Worm (Caenorhabditis elegans): ENCODE measurements around the gene pat-3.
A peak's percentile ranks its signal among the peaks of the same experiment; 100 is the strongest.

Gene pat-3

ce11 chrIII:3921646-3922328 is 7.8 kb upstream of the pat-3 start, which contains the start of the genes metl-6 and nit-1:
TSS of gene metl-6 (minus strand) at chrIII:3921711.
TSS of gene nit-1 (plus strand) at chrIII:3922207.
- no peak for TF ChIP-seq K02D7.2 (tag; optimal IDR thresholded peaks at IDR 0.05)
- no peak for TF ChIP-seq syd-9 (tag; optimal IDR thresholded peaks at IDR 0.05)
- no peak for TF ChIP-seq ceh-19 (GFP tag; optimal IDR thresholded peaks at IDR 0.05)
- TF ChIP-seq lin-11 (tag; optimal IDR thresholded peaks at IDR 0.05) = no peak
- TF ChIP-seq nhr-11 (tag; optimal IDR thresholded peaks at IDR 0.05) = no peak

- TF ChIP-seq C38D4.7 (GFP tag; optimal IDR thresholded peaks at IDR 0.05) (no peak), ref-2 (tag; optimal IDR thresholded peaks at IDR 0.05) (no peak), pha-4 (tag; optimal IDR thresholded peaks at IDR 0.05) (no peak), tbx-2 (tag; optimal IDR thresholded peaks at IDR 0.05) (no peak), C08G9.2 (tag; optimal IDR thresholded peaks at IDR 0.05) (no peak), ceh-19 (GFP tag; optimal IDR thresholded peaks at IDR 0.05) (no peak), che-1 (tag; optimal IDR thresholded peaks at IDR 0.05) (no peak), hlh-8 (tag; optimal IDR thresholded peaks at IDR 0.05) (no peak), pag-3 (tag; optimal IDR thresholded peaks at IDR 0.05; ENCODE audit: borderline replicate concordance) (no peak), unc-42 (tag; optimal IDR thresholded peaks at IDR 0.05) (no peak), Y22D7AL.16 (tag; optimal IDR thresholded peaks at IDR 0.05) (no peak), fkh-10 (GFP tag; optimal IDR thresholded peaks at IDR 0.05) (no peak), sdc-2 (tag; optimal IDR thresholded peaks at IDR 0.05) (no peak), pat-9 (tag; optimal IDR thresholded peaks at IDR 0.05) (no peak), syd-9 (tag; optimal IDR thresholded peaks at IDR 0.05) (no peak), ztf-16 (tag; optimal IDR thresholded peaks at IDR 0.05) (no peak)
Observed at ce11 chrIII:3918569-3918968, 4.6 kb upstream of the pat-3 start, which contains the start of gene ZK1058.3. TSS of gene ZK1058.3 (plus strand) at chrIII:3918869.

- TF ChIP-seq K02D7.2 (tag; optimal IDR thresholded peaks at IDR 0.05) (peak; percentile 61), ama-1 (optimal IDR thresholded peaks at IDR 0.05) (no peak), pqm-1 (tag; optimal IDR thresholded peaks at IDR 0.05) (no peak), hlh-15 (tag; optimal IDR thresholded peaks at IDR 0.05) (peak; percentile 68), ceh-2 (tag; optimal IDR thresholded peaks at IDR 0.05) (peak; percentile 81), K09A11.1 (tag; optimal IDR thresholded peaks at IDR 0.05; ENCODE audit: insufficient read depth) (peak; percentile 85), ttx-3 (tag; optimal IDR thresholded peaks at IDR 0.05) (peak; percentile 82), ceh-18 (tag; optimal IDR thresholded peaks at IDR 0.05) (peak; percentile 52), ceh-22 (tag; optimal IDR thresholded peaks at IDR 0.05) (no peak), nhr-11 (tag; optimal IDR thresholded peaks at IDR 0.05) (no peak), pag-3 (tag; optimal IDR thresholded peaks at IDR 0.05; ENCODE audit: borderline replicate concordance) (no peak), rnt-1 (tag; optimal IDR thresholded peaks at IDR 0.05) (peak; percentile 86), Y22D7AL.16 (tag; optimal IDR thresholded peaks at IDR 0.05) (peak; percentile 56), tbx-2 (tag; optimal IDR thresholded peaks at IDR 0.05) (peak; percentile 88), ceh-31 (tag; optimal IDR thresholded peaks at IDR 0.05) (peak; percentile 86), elt-4 (tag; optimal IDR thresholded peaks at IDR 0.05) (no peak), ceh-30 (tag; optimal IDR thresholded peaks at IDR 0.05) (no peak), pat-9 (tag; optimal IDR thresholded peaks at IDR 0.05) (peak; percentile 89), C38D4.7 (GFP tag; optimal IDR thresholded peaks at IDR 0.05) (peak; percentile 77), eyg-1 (tag; optimal IDR thresholded peaks at IDR 0.05) (peak; percentile 48), syd-9 (tag; optimal IDR thresholded peaks at IDR 0.05) (peak; percentile 60), elt-2 (tag; optimal IDR thresholded peaks at IDR 0.05) (peak; percentile 93), unc-55 (GFP tag; optimal IDR thresholded peaks at IDR 0.05) (no peak), unc-3 (GFP tag; conservative IDR thresholded peaks at IDR 0.05) (peak; percentile 66), unc-3 (tag; optimal IDR thresholded peaks at IDR 0.05) (peak; percentile 81), gmeb-2 (tag; optimal IDR thresholded peaks at IDR 0.05) (peak; percentile 82), pax-1 (tag; optimal IDR thresholded peaks at IDR 0.05) (peak; percentile 16), hlh-30 (tag; optimal IDR thresholded peaks at IDR 0.05; ENCODE audit: insufficient read depth) (no peak), che-1 (tag; optimal IDR thresholded peaks at IDR 0.05) (peak; percentile 72), ceh-19 (GFP tag; optimal IDR thresholded peaks at IDR 0.05) (peak; percentile 87), hlh-13 (GFP tag; optimal IDR thresholded peaks at IDR 0.05) (peak; percentile 60), dve-1 (tag; optimal IDR thresholded peaks at IDR 0.05) (peak; percentile 47), sox-4 (tag; optimal IDR thresholded peaks at IDR 0.05) (peak; percentile 81), nhr-232 (tag; optimal IDR thresholded peaks at IDR 0.05) (peak; percentile 74), pros-1 (tag; optimal IDR thresholded peaks at IDR 0.05) (no peak), sox-2 (GFP tag; IDR thresholded peaks at IDR 0.05) (peak; percentile 44), sdc-2 (tag; optimal IDR thresholded peaks at IDR 0.05) (peak; percentile 39), C08G9.2 (tag; optimal IDR thresholded peaks at IDR 0.05) (peak; percentile 71), ceh-6 (GFP tag; optimal IDR thresholded peaks at IDR 0.05) (peak; percentile 79), hlh-8 (tag; optimal IDR thresholded peaks at IDR 0.05) (peak; percentile 84)
Observed at ce11 chrIII:3916624-3917023, 2.7 kb upstream of the pat-3 start, which contains the start of gene ccdc-47. TSS of gene ccdc-47 (plus strand) at chrIII:3916967.
